Fruit fly (Drosophila melanogaster): ENCODE measurements around the gene CG18641.
A peak's percentile ranks its signal among the peaks of the same experiment; 100 is the strongest.

Gene CG18641

dm6 chr2L:2419913-2420312, 4.8 kb upstream of the CG18641 start, which contains the start of gene CG34447:
CG34447 (minus strand) TSS chr2L:2420013.
- no peak for TF ChIP-seq br (GFP tag; optimal IDR thresholded peaks at IDR 0.05)
- TF ChIP-seq dl (GFP tag; optimal IDR thresholded peaks at IDR 0.05; ENCODE audit: insufficient read depth in 1 of 2, partially characterized antibody in 2 of 2) = no peak
- TF ChIP-seq Myc (optimal IDR thresholded peaks at IDR 0.05) = no peak
- TF ChIP-seq Dfd (GFP tag; optimal IDR thresholded peaks at IDR 0.05) = no peak
- no peak for TF ChIP-seq Abd-B (GFP tag; optimal IDR thresholded peaks at IDR 0.05)
- TF ChIP-seq h (GFP tag; optimal IDR thresholded peaks at IDR 0.05) = no peak
- no peak for TF ChIP-seq Vsx2 (GFP tag; optimal IDR thresholded peaks at IDR 0.05; ENCODE audit: partially characterized antibody)
- TF ChIP-seq dmrt93B (GFP tag; optimal IDR thresholded peaks at IDR 0.05) = no peak
- TF ChIP-seq CG32264 (GFP tag; optimal IDR thresholded peaks at IDR 0.05) = no peak
- TF ChIP-seq sv (GFP tag; optimal IDR thresholded peaks at IDR 0.05) = no peak
- no peak for TF ChIP-seq jim (GFP tag; optimal IDR thresholded peaks at IDR 0.05)

dm6 chr2L:2417865-2418264, 2.7 kb upstream of the CG18641 start, which contains the start of gene CG34448:
CG34448 (minus strand) TSS chr2L:2417965.
- no peak for TF ChIP-seq pan (optimal IDR thresholded peaks at IDR 0.05)
- TF ChIP-seq Mio (GFP tag; optimal IDR thresholded peaks at IDR 0.05) = no peak
- TF ChIP-seq HLH106 (tag; optimal IDR thresholded peaks at IDR 0.05) = no peak
- TF ChIP-seq CG9705 (GFP tag; optimal IDR thresholded peaks at IDR 0.05) = no peak
- no peak for TF ChIP-seq Dfd (GFP tag; optimal IDR thresholded peaks at IDR 0.05)
- no peak for TF ChIP-seq dmrt93B (GFP tag; optimal IDR thresholded peaks at IDR 0.05)
- TF ChIP-seq Hnf4 (GFP tag; optimal IDR thresholded peaks at IDR 0.05) = no peak
- no peak for TF ChIP-seq Rel (GFP tag; optimal IDR thresholded peaks at IDR 0.05)
- TF ChIP-seq Rel (tag; optimal IDR thresholded peaks at IDR 0.05) = no peak
- TF ChIP-seq GATAd (GFP tag; optimal IDR thresholded peaks at IDR 0.05) = no peak
- TF ChIP-seq jim (GFP tag; optimal IDR thresholded peaks at IDR 0.05) = no peak

DNA sequence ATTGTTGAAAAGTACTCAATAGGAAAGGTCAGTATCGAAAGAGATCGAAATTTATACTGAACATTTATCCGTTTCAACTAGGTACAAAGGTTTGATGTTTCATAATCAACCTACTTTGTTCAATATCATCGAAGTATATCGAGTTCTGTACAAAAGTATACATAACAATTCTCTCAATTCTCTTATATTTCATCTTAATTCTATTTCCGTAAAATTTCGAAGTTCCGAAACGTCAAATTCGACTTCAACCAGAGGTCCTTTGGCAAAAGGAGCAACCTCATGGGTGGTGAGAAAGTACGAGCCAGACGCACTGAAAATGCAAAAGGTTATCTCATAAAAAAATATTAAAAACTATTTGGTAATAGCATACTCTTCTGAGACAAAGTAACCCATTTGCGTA, 1.5 kb upstream of the CG18641 start, which contains the start of gene CG31948:
TSS of gene CG31948 (minus strand) at position 101 of the 400 bp plus-strand sequence.
- no peak for TF ChIP-seq Jra (GFP tag; optimal IDR thresholded peaks at IDR 0.05)
- TF ChIP-seq dl (GFP tag; optimal IDR thresholded peaks at IDR 0.05; ENCODE audit: insufficient read depth in 1 of 2, partially characterized antibody in 2 of 2) = no peak
- no peak for TF ChIP-seq sv (GFP tag; optimal IDR thresholded peaks at IDR 0.05)
- no peak for TF ChIP-seq brk (GFP tag; optimal IDR thresholded peaks at IDR 0.05)
- no peak for TF ChIP-seq h (GFP tag; optimal IDR thresholded peaks at IDR 0.05)
- no peak for TF ChIP-seq woc (GFP tag; optimal IDR thresholded peaks at IDR 0.05)
- no peak for TF ChIP-seq dmrt93B (GFP tag; optimal IDR thresholded peaks at IDR 0.05)
- TF ChIP-seq psq (GFP tag; optimal IDR thresholded peaks at IDR 0.05) = no peak

dm6 chr2L:2413093-2413492, 2.0 kb downstream of the CG18641 start:
- TF ChIP-seq Jra (GFP tag; optimal IDR thresholded peaks at IDR 0.05) (no peak), usp (GFP tag; optimal IDR thresholded peaks at IDR 0.05) (no peak), ey (GFP tag; optimal IDR thresholded peaks at IDR 0.05) (no peak), Dfd (GFP tag; optimal IDR thresholded peaks at IDR 0.05) (no peak), tai (GFP tag; optimal IDR thresholded peaks at IDR 0.05) (no peak), foxo (GFP tag; optimal IDR thresholded peaks at IDR 0.05) (no peak), lola (GFP tag; optimal IDR thresholded peaks at IDR 0.05) (no peak)

dm6 chr2L:2404631-2405030, 10.5 kb downstream of the CG18641 start:
- TF ChIP-seq GATAd (GFP tag; optimal IDR thresholded peaks at IDR 0.05) = no peak
- no peak for TF ChIP-seq brk (GFP tag; optimal IDR thresholded peaks at IDR 0.05)
- TF ChIP-seq Dfd (GFP tag; optimal IDR thresholded peaks at IDR 0.05) = peak; percentile 98
- TF ChIP-seq dmrt93B (GFP tag; optimal IDR thresholded peaks at IDR 0.05) = no peak

DNA sequence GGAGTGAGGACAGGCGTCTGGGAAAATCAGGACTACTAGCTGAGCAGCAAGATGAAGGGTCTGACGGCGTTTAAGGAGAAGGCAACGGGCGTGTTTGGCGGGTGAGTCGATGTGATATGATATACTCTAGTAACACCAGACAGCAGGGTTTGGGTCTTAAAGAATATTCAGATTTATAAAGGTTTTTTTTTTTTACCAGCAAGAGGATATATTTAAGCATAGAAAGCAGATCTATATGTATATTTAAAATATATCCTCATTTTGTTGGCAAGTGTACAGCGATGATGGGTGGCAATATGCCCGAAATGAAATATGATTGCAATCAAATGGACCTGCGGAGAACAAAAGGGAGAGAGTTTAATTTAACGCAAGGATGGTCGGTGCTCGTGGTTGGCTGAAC, 12.9 kb downstream of the CG18641 start:
- TF ChIP-seq foxo (GFP tag; optimal IDR thresholded peaks at IDR 0.05) (peak in 1 of 2 experiments; percentile 13), usp (GFP tag; optimal IDR thresholded peaks at IDR 0.05) (no peak), Hr78 (GFP tag; optimal IDR thresholded peaks at IDR 0.05) (no peak)

- TF ChIP-seq rgr (GFP tag; optimal IDR thresholded peaks at IDR 0.05) = no peak
- no peak for TF ChIP-seq h (GFP tag; optimal IDR thresholded peaks at IDR 0.05)
- no peak for TF ChIP-seq fru (GFP tag; optimal IDR thresholded peaks at IDR 0.05)
- no peak for TF ChIP-seq lola (GFP tag; optimal IDR thresholded peaks at IDR 0.05)
- no peak for TF ChIP-seq usp (GFP tag; optimal IDR thresholded peaks at IDR 0.05)
- no peak for TF ChIP-seq N (GFP tag; optimal IDR thresholded peaks at IDR 0.05)
- no peak for TF ChIP-seq Hr78 (GFP tag; optimal IDR thresholded peaks at IDR 0.05)
- no peak for TF ChIP-seq ey (GFP tag; optimal IDR thresholded peaks at IDR 0.05)
- TF ChIP-seq dsf (GFP tag; optimal IDR thresholded peaks at IDR 0.05; ENCODE audit: borderline replicate concordance) = no peak
- no peak for TF ChIP-seq CG9705 (GFP tag; optimal IDR thresholded peaks at IDR 0.05)
- no peak for TF ChIP-seq CrebA (GFP tag; optimal IDR thresholded peaks at IDR 0.05; ENCODE audit: borderline replicate concordance)
- no peak for TF ChIP-seq pan (optimal IDR thresholded peaks at IDR 0.05)
- no peak for TF ChIP-seq tai (GFP tag; optimal IDR thresholded peaks at IDR 0.05)
- no peak for TF ChIP-seq Mio (GFP tag; optimal IDR thresholded peaks at IDR 0.05)
- no peak for TF ChIP-seq sv (GFP tag; optimal IDR thresholded peaks at IDR 0.05)
These were observed 15.2 kb downstream of the CG18641 start, which contains the start of gene VGlut for dm6 chr2L:2399897-2400296. VGlut (plus strand) TSS chr2L:2400295.

Data from whole organism, wandering third instar larva.